Worm (Caenorhabditis elegans) whole organism, L2 larva: Measurements from ENCODE around the gene bud-31.

ENCODE experiments used
- aly-2 ChIP-seq: fragments of 150-350 bp; optimal IDR thresholded peaks from 2 replicates; lab custom pipeline; 2014; ENCODE audit warnings: missing biosample characterization, missing genetic modification characterization
- blmp-1 ChIP-seq: sonication (generic microtip); optimal IDR thresholded peaks from 2 replicates; lab custom pipeline; 2017; ENCODE audit warnings: missing genetic modification characterization, mild to moderate bottlenecking, missing compliant biosample characterization, antibody characterized with exemption, moderate library complexity; ENCODE audit not compliant: insufficient read depth
- ceh-82 ChIP-seq: fragments of 150-350 bp; optimal IDR thresholded peaks from 2 replicates; lab custom pipeline; 2014; ENCODE audit warnings: missing biosample characterization, missing genetic modification characterization
- elt-1 ChIP-seq: fragments of 150-350 bp; optimal IDR thresholded peaks from 2 replicates; lab custom pipeline; 2014; ENCODE audit warnings: missing biosample characterization, missing genetic modification characterization
- sma-3 ChIP-seq: sonication (generic microtip); optimal IDR thresholded peaks from 2 replicates; lab custom pipeline; 2016; ENCODE audit warnings: missing genetic modification reagents, missing genetic modification characterization, missing compliant biosample characterization
- unc-39 ChIP-seq: fragments of 150-350 bp; optimal IDR thresholded peaks from 2 replicates; lab custom pipeline; 2014; ENCODE audit warnings: missing biosample characterization, missing genetic modification characterization
- zag-1 ChIP-seq: fragments of 150-350 bp; optimal IDR thresholded peaks from 2 replicates; lab custom pipeline; 2014; ENCODE audit warnings: missing biosample characterization, missing genetic modification characterization

- TF ChIP-seq blmp-1 (tag; lab: Kevin White, UChicago) (no peak), zag-1 (tag; lab: Kevin White, UChicago) (no peak), ceh-82 (tag; lab: Kevin White, UChicago) (no peak), aly-2 (tag; lab: Kevin White, UChicago) (no peak), sma-3 (no peak), elt-1 (no peak), unc-39 (tag; lab: Kevin White, UChicago) (no peak)
Measured at ce11 chrIII:9733333-9733732, 37.0 kb upstream of the bud-31 start.
